Fruit fly (Drosophila melanogaster) Kc167 (cell line): ENCODE measurements around the gene wfs1.

Source experiments
- Myc ChIP-seq: fragments of >200 bp; optimal IDR thresholded peaks from 2 replicates; lab custom pipeline; 2017; ENCODE audit warnings: missing external identifiers
- Sin3A ChIP-seq: fragments of >200 bp; optimal IDR thresholded peaks from 2 replicates; lab custom pipeline; 2018; ENCODE audit warnings: missing external identifiers
- h ChIP-seq: fragments of >200 bp; optimal IDR thresholded peaks from 3 replicates; lab custom pipeline; 2018; ENCODE audit warnings: missing external identifiers
- insv ChIP-seq: fragments of >200 bp; optimal IDR thresholded peaks from 3 replicates; lab custom pipeline; 2018; ENCODE audit warnings: missing external identifiers
- psq ChIP-seq: fragments of >200 bp; optimal IDR thresholded peaks from 2 replicates; lab custom pipeline; 2017; ENCODE audit warnings: missing external identifiers
- ttk ChIP-seq: sonication (Bioruptor generic); optimal IDR thresholded peaks from 2 replicates; lab custom pipeline; 2017; ENCODE audit warnings: missing external identifiers

Gene wfs1

dm6 chr3R:22638604-22639238 is 51.5 kb downstream of the wfs1 start:
- TF ChIP-seq psq (lab: Kevin White, UChicago) (no peak), insv (no peak), Myc (lab: Kevin White, UChicago) (no peak), h (lab: Kevin White, UChicago) (no peak), ttk (lab: Kevin White, UChicago) (no peak), Sin3A (lab: Kevin White, UChicago) (no peak)
